Worm (Caenorhabditis elegans): Measurements from ENCODE around the gene R53.4.

- TF ChIP-seq flt-1 (GFP tag; IDR thresholded peaks at IDR 0.05), result peak; percentile 5; the same call in 1 of the 2 replicates
- TF ChIP-seq tab-1 (GFP tag; IDR thresholded peaks at IDR 0.05), result no peak
- no peak for TF ChIP-seq ref-1 (GFP tag; conservative IDR thresholded peaks at IDR 0.05)
- TF ChIP-seq cog-1 (tag; optimal IDR thresholded peaks at IDR 0.05), result no peak
- TF ChIP-seq ztf-29 (GFP tag; IDR thresholded peaks at IDR 0.05), result no peak
- TF ChIP-seq ztf-23 (GFP tag; IDR thresholded peaks at IDR 0.05), result no peak
Observed at ce11 chrII:9931012-9931411, 36.8 kb downstream of the R53.4 start.
